Worm (Caenorhabditis elegans) whole organism, L4/young adult: ENCODE data around the gene F55A11.6.
A peak's percentile ranks its signal among the peaks of the same experiment; 100 is the strongest.

ENCODE experiments used
- W03F9.2 ChIP-seq: fragments of 150-350 bp; optimal IDR thresholded peaks from 2 replicates; lab custom pipeline; 2014; ENCODE audit warnings: missing biosample characterization, missing genetic modification characterization
- dao-5 ChIP-seq: sonication (generic microtip); optimal IDR thresholded peaks from 2 replicates; lab custom pipeline; 2016; ENCODE audit warnings: missing genotype, missing genetic modification characterization, moderate library complexity, missing compliant biosample characterization
- him-1 ChIP-seq: sonication (generic microtip); optimal IDR thresholded peaks from 2 replicates; lab custom pipeline; 2016; ENCODE audit warnings: missing genotype, missing genetic modification reagents, missing genetic modification characterization, missing compliant biosample characterization

Gene F55A11.6

ce11 chrV:11767028-11767427, 9.6 kb upstream of the F55A11.6 start, which contains the start of gene sel-11:
sel-11 (plus strand) TSS chrV:11767328.
- TF ChIP-seq W03F9.2 (tag; lab: Kevin White, UChicago) (no peak), dao-5 (tag; lab: Kevin White, UChicago) (no peak), him-1 (tag; lab: Kevin White, UChicago) (no peak)

DNA sequence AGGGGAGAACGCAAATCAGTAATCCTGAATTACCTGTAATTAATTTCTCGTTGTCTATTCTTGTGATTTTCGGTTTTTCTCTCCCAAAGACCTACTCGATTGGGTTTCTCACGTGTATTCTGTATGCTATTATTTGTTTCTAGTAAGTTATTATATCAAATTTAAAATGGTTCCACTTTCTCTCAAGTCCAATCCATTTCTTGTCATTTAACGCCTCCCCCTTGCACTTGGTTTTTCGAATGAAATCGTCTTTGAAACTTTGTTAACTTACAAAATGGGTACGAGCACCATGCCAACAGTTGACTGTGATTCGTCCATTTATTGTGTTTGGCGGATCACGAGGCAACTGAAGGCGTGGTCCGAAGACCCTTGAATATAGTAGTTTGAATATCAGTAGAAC, 7.0 kb upstream of the F55A11.6 start:
- TF ChIP-seq him-1 (tag; lab: Kevin White, UChicago), result no peak

- TF ChIP-seq dao-5 (tag; lab: Kevin White, UChicago) (no peak), him-1 (tag; lab: Kevin White, UChicago) (no peak), W03F9.2 (tag; lab: Kevin White, UChicago) (no peak)
These were observed 6.6 kb upstream of the F55A11.6 start, which contains the start of gene F55A11.4 for ce11 chrV:11770053-11770517. F55A11.4 (plus strand) TSS chrV:11770467.

- TF ChIP-seq W03F9.2 (tag; lab: Kevin White, UChicago) (no peak), dao-5 (tag; lab: Kevin White, UChicago) (no peak), him-1 (tag; lab: Kevin White, UChicago) (no peak)
These were observed 3.2 kb upstream of the F55A11.6 start, which contains the start of gene bus-18 for ce11 chrV:11773420-11773819. bus-18 (plus strand) TSS chrV:11773720.

- TF ChIP-seq dao-5 (tag; lab: Kevin White, UChicago), result no peak
- no peak for TF ChIP-seq W03F9.2 (tag; lab: Kevin White, UChicago)
- TF ChIP-seq him-1 (tag; lab: Kevin White, UChicago), result no peak
These were observed 2.7 kb upstream of the F55A11.6 start for ce11 chrV:11773934-11774333.

DNA sequence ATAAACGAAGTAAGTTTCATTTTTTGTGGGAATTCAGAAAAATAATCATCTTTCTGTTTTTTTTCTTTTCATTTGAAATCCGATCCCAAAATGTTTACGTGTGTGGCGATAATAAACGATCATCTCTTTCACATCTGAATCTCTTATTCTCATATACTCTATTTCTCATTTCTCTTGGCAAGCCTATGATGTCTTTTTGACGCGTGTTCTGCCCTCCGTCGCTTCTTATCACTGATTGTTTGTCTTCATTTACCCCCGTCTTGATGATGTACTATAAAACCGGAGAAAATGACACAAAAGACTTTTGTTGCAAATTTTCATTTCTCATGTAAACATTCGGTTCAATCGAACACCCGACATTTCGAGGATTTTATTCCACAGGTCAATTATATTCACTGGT, 1.2 kb downstream of the F55A11.6 start:
- TF ChIP-seq dao-5 (tag; lab: Kevin White, UChicago) (no peak), W03F9.2 (tag; lab: Kevin White, UChicago) (no peak), him-1 (tag; lab: Kevin White, UChicago) (no peak)

- no peak for TF ChIP-seq W03F9.2 (tag; lab: Kevin White, UChicago)
- TF ChIP-seq him-1 (tag; lab: Kevin White, UChicago), result no peak
- no peak for TF ChIP-seq dao-5 (tag; lab: Kevin White, UChicago)
These were observed 2.7 kb downstream of the F55A11.6 start for ce11 chrV:11779310-11779709.

DNA sequence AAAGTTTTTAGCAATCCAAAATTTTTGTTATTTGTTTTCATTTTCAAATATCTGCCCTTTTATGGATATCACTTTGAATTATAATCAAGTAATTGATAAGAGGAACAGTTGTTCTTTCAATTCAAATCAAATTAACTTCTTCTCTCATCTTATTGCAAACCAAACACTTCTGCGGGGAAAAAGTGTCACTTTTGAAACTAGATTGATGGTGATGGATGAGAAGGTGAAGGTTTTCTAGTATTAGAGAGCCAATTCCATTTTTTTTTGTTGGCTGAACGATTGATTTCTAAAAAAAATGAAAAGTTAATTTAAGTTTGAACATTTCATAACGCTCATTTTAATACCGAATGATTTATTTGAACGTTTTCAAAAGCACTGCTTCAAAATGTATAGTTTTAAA, 3.2 kb downstream of the F55A11.6 start:
- TF ChIP-seq dao-5 (tag; lab: Kevin White, UChicago) (no peak), W03F9.2 (tag; lab: Kevin White, UChicago) (no peak), him-1 (tag; lab: Kevin White, UChicago) (no peak)

ce11 chrV:11782809-11783440, 6.3 kb downstream of the F55A11.6 start, which contains the start of gene F55A11.11:
F55A11.11 (plus strand) TSS chrV:11783149.
- TF ChIP-seq him-1 (tag; lab: Kevin White, UChicago), result peak; percentile 72
- TF ChIP-seq dao-5 (tag; lab: Kevin White, UChicago), result peak; percentile 82
- peak; percentile 78 for TF ChIP-seq W03F9.2 (tag; lab: Kevin White, UChicago)

ce11 chrV:11787258-11787657, 10.6 kb downstream of the F55A11.6 start, which contains the start of gene F55A11.7:
F55A11.7 (minus strand) TSS chrV:11787443.
- TF ChIP-seq dao-5 (tag; lab: Kevin White, UChicago) (no peak), him-1 (tag; lab: Kevin White, UChicago) (no peak), W03F9.2 (tag; lab: Kevin White, UChicago) (no peak)

DNA sequence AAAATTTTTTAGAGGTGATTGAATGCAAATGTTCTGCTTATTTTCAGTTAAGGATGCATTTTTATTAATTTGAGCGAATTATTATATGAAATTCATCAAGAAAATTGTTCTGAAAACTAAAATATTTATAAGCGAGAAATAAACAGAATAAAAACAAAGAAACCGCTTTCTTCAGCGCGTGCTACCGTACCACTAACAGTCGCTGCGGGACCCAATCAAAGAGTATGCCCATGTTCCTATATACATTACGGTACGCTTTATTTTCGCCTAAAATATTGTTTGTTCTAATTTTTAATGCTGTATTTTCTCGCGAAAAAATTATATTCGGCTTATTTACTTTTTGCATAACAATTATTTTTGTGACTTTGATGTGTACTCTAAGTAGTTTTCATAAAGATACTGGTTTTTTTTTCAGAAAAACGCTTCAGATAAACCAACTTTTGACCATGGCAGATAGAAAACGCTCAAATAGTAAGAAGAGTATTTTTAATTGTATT, 11.2 kb downstream of the F55A11.6 start, which contains the start of gene F55A11.8:
TSS of gene F55A11.8 (plus strand) at position 447 of the 497 bp plus-strand sequence.
- TF ChIP-seq dao-5 (tag; lab: Kevin White, UChicago) (no peak), W03F9.2 (tag; lab: Kevin White, UChicago) (peak; percentile 31)

- TF ChIP-seq W03F9.2 (tag; lab: Kevin White, UChicago) (no peak), him-1 (tag; lab: Kevin White, UChicago) (no peak), dao-5 (tag; lab: Kevin White, UChicago) (no peak)
These were observed 12.8 kb downstream of the F55A11.6 start, which contains the start of gene D2023.1 for ce11 chrV:11789474-11789873. D2023.1 (plus strand) TSS chrV:11789550.

- no peak for TF ChIP-seq him-1 (tag; lab: Kevin White, UChicago)
- TF ChIP-seq dao-5 (tag; lab: Kevin White, UChicago), result no peak
- no peak for TF ChIP-seq W03F9.2 (tag; lab: Kevin White, UChicago)
These were observed 17.5 kb downstream of the F55A11.6 start for ce11 chrV:11794172-11794571.

- TF ChIP-seq him-1 (tag; lab: Kevin White, UChicago), result no peak
- TF ChIP-seq dao-5 (tag; lab: Kevin White, UChicago), result no peak
- TF ChIP-seq W03F9.2 (tag; lab: Kevin White, UChicago), result no peak
These were observed 18.7 kb downstream of the F55A11.6 start for ce11 chrV:11795352-11795751.
